Fruit fly (Drosophila melanogaster) whole organism, embryonic: ENCODE measurements around the gene CG1161.

ENCODE experiments used
- B-H2 ChIP-seq: fragments of 200-800 bp; sonication (Bioruptor generic); optimal IDR thresholded peaks from 2 replicates; lab custom pipeline; 2018; ENCODE audit warnings: missing biosample characterization, mild to moderate bottlenecking, missing genetic modification characterization
- BEAF-32 ChIP-seq: fragments of 200-800 bp; sonication (Bioruptor generic); optimal IDR thresholded peaks from 3 replicates; lab custom pipeline; 2017; ENCODE audit warnings: missing biosample characterization, missing genetic modification characterization, mild to moderate bottlenecking, moderate library complexity, missing genetic modification reagents
- Bdp1 ChIP-seq: fragments of 200-800 bp; sonication (Bioruptor generic); optimal IDR thresholded peaks from 3 replicates; lab custom pipeline; 2016; ENCODE audit warnings: missing biosample characterization, missing genetic modification characterization
- Bgb ChIP-seq: fragments of 200-800 bp; sonication (Bioruptor generic); IDR thresholded peaks from 2 replicates; pipeline ENCODE4 v1.3.6; 2022; ENCODE audit warnings: missing biosample characterization, missing genetic modification characterization; ENCODE audit not compliant: partially characterized antibody
- Blimp-1 ChIP-seq: fragments of 200-800 bp; sonication (Bioruptor generic); optimal IDR thresholded peaks from 3 replicates; lab custom pipeline; 2018; ENCODE audit warnings: missing biosample characterization, missing genetic modification characterization, mild to moderate bottlenecking, moderate library complexity, missing genetic modification reagents
- CG10267 ChIP-seq: fragments of 200-800 bp; sonication (Bioruptor generic); optimal IDR thresholded peaks from 2 replicates; lab custom pipeline; 2018; ENCODE audit warnings: missing biosample characterization, mild to moderate bottlenecking, missing genetic modification characterization, moderate library complexity
- CG12391 ChIP-seq: fragments of 200-800 bp; sonication (Bioruptor generic); optimal IDR thresholded peaks from 3 replicates; lab custom pipeline; 2018; ENCODE audit warnings: missing biosample characterization, mild to moderate bottlenecking, missing genetic modification characterization, moderate library complexity
- CG14860 ChIP-seq: fragments of 200-800 bp; sonication (Bioruptor generic); IDR thresholded peaks from 3 replicates; pipeline ENCODE4 v1.3.6; 2022; ENCODE audit warnings: missing biosample characterization, missing genetic modification characterization; ENCODE audit not compliant: partially characterized antibody
- CG15696 ChIP-seq: fragments of 200-800 bp; sonication (Bioruptor generic); optimal IDR thresholded peaks from 2 replicates; lab custom pipeline; 2019; ENCODE audit warnings: missing biosample characterization, mild to moderate bottlenecking, missing genetic modification characterization, moderate library complexity
- CG17385 ChIP-seq: fragments of 200-800 bp; sonication (Bioruptor generic); optimal IDR thresholded peaks from 3 replicates; lab custom pipeline; 2018; ENCODE audit warnings: missing biosample characterization, mild to moderate bottlenecking, missing genetic modification characterization
- CG2199 ChIP-seq: fragments of 200-800 bp; sonication (Bioruptor generic); IDR thresholded peaks from 3 replicates; pipeline ENCODE4 v1.3.6; 2022; ENCODE audit warnings: missing biosample characterization, missing genetic modification characterization
- CG30431 ChIP-seq: fragments of 200-800 bp; sonication (Bioruptor generic); optimal IDR thresholded peaks from 2 replicates; lab custom pipeline; 2017; ENCODE audit warnings: missing biosample characterization, missing genetic modification characterization
- CG3065 ChIP-seq: fragments of 200-800 bp; sonication (Bioruptor generic); optimal IDR thresholded peaks from 2 replicates; lab custom pipeline; 2016; ENCODE audit warnings: missing biosample characterization, missing genetic modification characterization
- CG31224 ChIP-seq: fragments of 200-800 bp; sonication (Bioruptor generic); IDR thresholded peaks from 2 replicates; pipeline ENCODE4 v1.3.6; 2022; ENCODE audit warnings: missing biosample characterization, missing genetic modification characterization
- CG32532 ChIP-seq: fragments of 200-800 bp; sonication (Bioruptor generic); IDR thresholded peaks from 2 replicates; pipeline ENCODE4 v1.3.6; 2022; ENCODE audit warnings: missing biosample characterization, missing genetic modification characterization
- CG3726 ChIP-seq: fragments of 200-800 bp; sonication (Bioruptor generic); IDR thresholded peaks from 3 replicates; pipeline ENCODE4, ENCODE4 v1.3.6; 2022; ENCODE audit warnings: missing biosample characterization, missing genetic modification characterization
- CG6654 ChIP-seq: fragments of 200-800 bp; sonication (Bioruptor generic); optimal IDR thresholded peaks from 2 replicates; lab custom pipeline; 2017; ENCODE audit warnings: missing biosample characterization, mild to moderate bottlenecking, missing genetic modification characterization
- CG8388 ChIP-seq: fragments of 200-800 bp; sonication (Bioruptor generic); optimal IDR thresholded peaks from 2 replicates; lab custom pipeline; 2019; ENCODE audit warnings: missing biosample characterization, mild to moderate bottlenecking, missing genetic modification characterization, moderate library complexity
- CG8765 ChIP-seq: fragments of 200-800 bp; sonication (Bioruptor generic); IDR thresholded peaks from 2 replicates; pipeline ENCODE4 v1.3.6; 2022; ENCODE audit warnings: missing biosample characterization, missing genetic modification characterization
- CG8924 ChIP-seq: fragments of 200-800 bp; optimal IDR thresholded peaks from 3 replicates; lab custom pipeline; 2019; ENCODE audit warnings: missing biosample characterization, mild to moderate bottlenecking, missing genetic modification characterization, moderate library complexity
- CG9215 ChIP-seq: fragments of 200-800 bp; sonication (Bioruptor generic); IDR thresholded peaks from 2 replicates; pipeline ENCODE4 v1.3.6; 2022; ENCODE audit warnings: missing biosample characterization, missing genetic modification characterization
- CG9817 ChIP-seq: fragments of 200-800 bp; sonication (Bioruptor generic); optimal IDR thresholded peaks from 2 replicates; lab custom pipeline; 2018; ENCODE audit warnings: missing biosample characterization, mild to moderate bottlenecking, missing genetic modification characterization, moderate library complexity
- Dek ChIP-seq: fragments of 200-800 bp; sonication (Bioruptor generic); optimal IDR thresholded peaks from 3 replicates; lab custom pipeline; 2019; ENCODE audit warnings: missing biosample characterization, mild to moderate bottlenecking, missing genetic modification characterization, moderate library complexity
- Dfd ChIP-seq, 2 experiments: fragments of >200 bp; optimal IDR thresholded peaks; 2 replicates each; lab custom pipeline; 2017; ENCODE audit warnings: missing biosample characterization in 2 of 2, missing genetic modification characterization in 2 of 2
- Doc2 ChIP-seq: fragments of 200-800 bp; sonication (Bioruptor generic); IDR thresholded peaks from 2 replicates; pipeline ENCODE4 v1.3.6; 2022; ENCODE audit warnings: missing biosample characterization, missing genetic modification characterization
- Dp ChIP-seq: fragments of 200-800 bp; sonication (Bioruptor generic); optimal IDR thresholded peaks from 2 replicates; lab custom pipeline; 2018; ENCODE audit warnings: missing biosample characterization, mild to moderate bottlenecking, missing genetic modification characterization, moderate library complexity
- Drgx ChIP-seq: fragments of 200-800 bp; sonication (Bioruptor generic); IDR thresholded peaks from 2 replicates; pipeline ENCODE4 v1.3.6; 2022; ENCODE audit warnings: missing biosample characterization, missing genetic modification characterization
- Gug ChIP-seq: fragments of 200-800 bp; sonication (Bioruptor generic); IDR thresholded peaks from 4 replicates; pipeline ENCODE4 v1.3.6; 2022; ENCODE audit warnings: missing biosample characterization, missing genetic modification characterization
- Hmx ChIP-seq: fragments of 200-800 bp; sonication (Bioruptor generic); optimal IDR thresholded peaks from 2 replicates; lab custom pipeline; 2016; ENCODE audit warnings: missing biosample characterization, missing genetic modification characterization
- Hr39 ChIP-seq: fragments of >200 bp; optimal IDR thresholded peaks from 2 replicates; lab custom pipeline; 2017
- Pdp1 ChIP-seq, 2 experiments: fragments of 200-800 bp; sonication (Bioruptor generic); optimal IDR thresholded peaks; 3 replicates each; lab custom pipeline; 2016; ENCODE audit warnings: missing biosample characterization in 2 of 2, missing genetic modification characterization in 2 of 2, mild to moderate bottlenecking in 1 of 2, moderate library complexity in 1 of 2
- Sox102F ChIP-seq: fragments of 200-800 bp; sonication (Bioruptor generic); optimal IDR thresholded peaks from 2 replicates; lab custom pipeline; 2018; ENCODE audit warnings: missing biosample characterization, mild to moderate bottlenecking, missing genetic modification characterization, moderate library complexity
- ato ChIP-seq: fragments of 200-800 bp; sonication (Bioruptor generic); IDR thresholded peaks from 2 replicates; pipeline ENCODE4 v1.3.6; 2022; ENCODE audit warnings: missing biosample characterization, missing genetic modification characterization; ENCODE audit not compliant: partially characterized antibody
- cato ChIP-seq: fragments of 200-800 bp; sonication (Bioruptor generic); optimal IDR thresholded peaks from 2 replicates; lab custom pipeline; 2016; ENCODE audit warnings: missing biosample characterization, missing genetic modification characterization, borderline replicate concordance
- caup ChIP-seq: fragments of 200-800 bp; sonication (Bioruptor generic); optimal IDR thresholded peaks from 3 replicates; lab custom pipeline; 2017; ENCODE audit warnings: missing biosample characterization, mild to moderate bottlenecking, missing genetic modification characterization, moderate library complexity; ENCODE audit not compliant: severe bottlenecking
- chm ChIP-seq: fragments of 200-800 bp; sonication (Bioruptor generic); IDR thresholded peaks from 2 replicates; pipeline ENCODE4 v1.3.6; 2022; ENCODE audit warnings: missing biosample characterization, missing genetic modification characterization
- cwo ChIP-seq: fragments of 200-800 bp; sonication (Bioruptor generic); optimal IDR thresholded peaks from 3 replicates; lab custom pipeline; 2017; ENCODE audit warnings: missing biosample characterization, missing genetic modification characterization, mild to moderate bottlenecking, moderate library complexity, missing genetic modification reagents
- emc ChIP-seq: fragments of 200-800 bp; sonication (Bioruptor generic); optimal IDR thresholded peaks from 2 replicates; lab custom pipeline; 2016; ENCODE audit warnings: missing biosample characterization, missing genetic modification characterization
- eve ChIP-seq, 2 experiments: fragments of >200 bp; optimal IDR thresholded peaks; 2 replicates each; lab custom pipeline; 2017; ENCODE audit warnings: missing biosample characterization in 2 of 2, missing genetic modification characterization in 2 of 2
- h ChIP-seq: fragments of >200 bp; optimal IDR thresholded peaks from 2 replicates; lab custom pipeline; 2017
- jing ChIP-seq: fragments of 200-800 bp; sonication (Bioruptor generic); optimal IDR thresholded peaks from 2 replicates; lab custom pipeline; 2018; ENCODE audit warnings: missing biosample characterization, mild to moderate bottlenecking, missing genetic modification characterization
- lov ChIP-seq, 2 experiments: fragments of 200-800 bp in 1 of 2; fragments of >200 bp in 1 of 2; sonication (Bioruptor generic) in 1 of 2; IDR thresholded peaks in 1 of 2; optimal IDR thresholded peaks in 1 of 2; 2 replicates in 1 of 2; 3 replicates in 1 of 2; pipeline versions ENCODE4 v1.3.6 to Lab custom; 2017 to 2022; ENCODE audit warnings: missing biosample characterization in 1 of 2, missing genetic modification characterization in 1 of 2
- org-1 ChIP-seq: fragments of 200-800 bp; sonication (Bioruptor generic); optimal IDR thresholded peaks from 2 replicates; lab custom pipeline; 2017; ENCODE audit warnings: missing biosample characterization, missing genetic modification characterization
- pros ChIP-seq: fragments of 200-800 bp; sonication (Bioruptor generic); optimal IDR thresholded peaks from 3 replicates; lab custom pipeline; 2019; ENCODE audit warnings: missing biosample characterization, mild to moderate bottlenecking, missing genetic modification characterization, moderate library complexity
- rib ChIP-seq: fragments of 200-800 bp; sonication (Bioruptor generic); IDR thresholded peaks from 2 replicates; pipeline ENCODE4 v1.3.6; 2022; ENCODE audit warnings: missing biosample characterization, missing genetic modification characterization
- schlank ChIP-seq: fragments of 200-800 bp; sonication (Bioruptor generic); optimal IDR thresholded peaks from 2 replicates; lab custom pipeline; 2018; ENCODE audit warnings: missing biosample characterization, mild to moderate bottlenecking, missing genetic modification characterization
- slou ChIP-seq: fragments of 200-800 bp; sonication (Bioruptor generic); optimal IDR thresholded peaks from 3 replicates; lab custom pipeline; 2016; ENCODE audit warnings: missing biosample characterization, missing genetic modification characterization
- trh ChIP-seq: fragments of 200-800 bp; sonication (Bioruptor generic); optimal IDR thresholded peaks from 2 replicates; lab custom pipeline; 2016; ENCODE audit warnings: missing biosample characterization, missing genetic modification characterization
- twi ChIP-seq: fragments of 200-800 bp; optimal IDR thresholded peaks from 2 replicates; lab custom pipeline; 2019; ENCODE audit warnings: missing biosample characterization, mild to moderate bottlenecking, missing genetic modification characterization, moderate library complexity
- vvl ChIP-seq: fragments of 200-800 bp; sonication (Bioruptor generic); IDR thresholded peaks from 2 replicates; pipeline ENCODE4 v1.3.6; 2022; ENCODE audit warnings: missing biosample characterization, missing genetic modification characterization
- zen2 ChIP-seq: fragments of 200-800 bp; sonication (Bioruptor generic); IDR thresholded peaks from 3 replicates; pipeline ENCODE4 v1.3.6; 2022; ENCODE audit warnings: missing biosample characterization, missing genetic modification characterization; ENCODE audit not compliant: partially characterized antibody

The CG1161 gene

DNA sequence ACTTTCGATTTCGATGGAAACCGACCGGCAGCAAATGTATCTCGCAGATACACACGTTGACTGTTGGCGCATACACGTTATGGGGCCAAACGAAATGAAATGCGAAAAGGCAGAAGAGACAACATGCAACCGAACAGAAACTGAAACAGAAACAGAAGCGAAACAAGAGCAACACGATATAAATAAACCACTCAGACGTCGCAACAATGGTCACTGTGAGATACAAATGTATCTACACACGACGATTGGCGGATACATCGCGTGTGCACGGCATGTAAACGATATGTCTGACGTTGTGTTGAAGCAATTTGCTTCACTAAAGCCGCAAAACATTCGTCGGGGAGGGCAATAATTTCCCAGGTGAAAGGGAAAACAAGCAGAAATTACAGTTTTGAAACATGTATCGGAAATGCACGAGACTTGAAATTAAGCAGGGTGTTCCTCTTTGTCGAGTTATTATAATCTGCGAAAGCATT, 37.2 kb upstream of the CG1161 start (continued):
- no peak for TF ChIP-seq caup (GFP tag; lab: Kevin White, UChicago)
- no peak for TF ChIP-seq org-1
- no peak for TF ChIP-seq Gug
- no peak for TF ChIP-seq Bdp1 (GFP tag; lab: Kevin White, UChicago)
- no peak for TF ChIP-seq CG12391
- no peak for TF ChIP-seq lov (optimal IDR thresholded peaks at IDR 0.05; lab: Kevin White, UChicago)
- no peak for TF ChIP-seq lov (GFP tag; IDR thresholded peaks at IDR 0.05; lab: Robert Waterston, UW)
- TF ChIP-seq CG3726 (GFP tag; lab: Robert Waterston, UW), result no peak
- TF ChIP-seq cwo (GFP tag; lab: Kevin White, UChicago), result no peak
- TF ChIP-seq Dek (tag; lab: Kevin White, UChicago), result no peak
- no peak for TF ChIP-seq slou (GFP tag; lab: Kevin White, UChicago)
- TF ChIP-seq vvl (GFP tag; lab: Robert Waterston, UW), result peak; percentile 22; the same call in 1 of the 2 replicates
- no peak for TF ChIP-seq CG6654 (GFP tag; lab: Kevin White, UChicago)
- no peak for TF ChIP-seq CG9817
- peak; percentile 93 for TF ChIP-seq Blimp-1 (GFP tag; lab: Kevin White, UChicago)
- no peak for TF ChIP-seq schlank (tag; lab: Kevin White, UChicago)
- TF ChIP-seq BEAF-32 (GFP tag; lab: Kevin White, UChicago), result no peak
- TF ChIP-seq h (lab: Kevin White, UChicago), result no peak
- no peak for TF ChIP-seq Bgb
- TF ChIP-seq B-H2 (GFP tag; lab: Kevin White, UChicago), result no peak
- no peak for TF ChIP-seq cato (GFP tag; lab: Kevin White, UChicago)
- no peak for TF ChIP-seq chm (GFP tag; lab: Robert Waterston, UW)
- no peak for TF ChIP-seq Drgx (GFP tag; lab: Robert Waterston, UW)
- TF ChIP-seq Dp (GFP tag; lab: Kevin White, UChicago), result no peak
- no peak for TF ChIP-seq Hmx
- no peak for TF ChIP-seq CG10267
- peak; percentile 92 for TF ChIP-seq CG2199
- no peak for TF ChIP-seq jing (GFP tag; lab: Kevin White, UChicago)
- no peak for TF ChIP-seq ato
- peak in 1 of 2 experiments; percentile 1 for TF ChIP-seq Pdp1 (GFP tag; optimal IDR thresholded peaks at IDR 0.05; lab: Kevin White, UChicago)
- TF ChIP-seq zen2, result no peak
- no peak for TF ChIP-seq CG8765 (GFP tag; lab: Robert Waterston, UW)
- no peak for TF ChIP-seq CG14860 (GFP tag; lab: Robert Waterston, UW)
- TF ChIP-seq Dfd (GFP tag; optimal IDR thresholded peaks at IDR 0.05; lab: Kevin White, UChicago), result no peak
- TF ChIP-seq Hr39 (lab: Kevin White, UChicago), result no peak
- TF ChIP-seq rib (GFP tag; lab: Robert Waterston, UW), result no peak
- TF ChIP-seq CG8924, result no peak
- TF ChIP-seq CG17385 (GFP tag; lab: Kevin White, UChicago), result no peak
- TF ChIP-seq CG8388 (GFP tag; lab: Kevin White, UChicago), result peak; percentile 29
- no peak for TF ChIP-seq Doc2 (GFP tag; lab: Robert Waterston, UW)
- TF ChIP-seq Sox102F (GFP tag; lab: Kevin White, UChicago), result no peak
- TF ChIP-seq CG31224 (GFP tag; lab: Robert Waterston, UW), result no peak
- peak in 1 of 2 experiments; percentile 54 for TF ChIP-seq eve (GFP tag; optimal IDR thresholded peaks at IDR 0.05; lab: Kevin White, UChicago)
- TF ChIP-seq CG3065, result no peak
- no peak for TF ChIP-seq pros (GFP tag; lab: Kevin White, UChicago)
- TF ChIP-seq trh, result no peak
- TF ChIP-seq CG15696 (tag; lab: Kevin White, UChicago), result no peak
- no peak for TF ChIP-seq CG9215 (GFP tag; lab: Robert Waterston, UW)
- TF ChIP-seq twi (tag; lab: Kevin White, UChicago), result no peak
- no peak for TF ChIP-seq emc (GFP tag; lab: Kevin White, UChicago)
- no peak for TF ChIP-seq CG32532 (GFP tag; lab: Robert Waterston, UW)
- TF ChIP-seq CG30431 (GFP tag; lab: Kevin White, UChicago), result no peak
